Worm (Caenorhabditis elegans) whole organism, late embryonic: ENCODE results near the gene smg-6.
"Not testable (repeated sequence)": the region's sequence is repeated elsewhere in the genome, so short reads cannot be mapped to it uniquely, and the experiment has no call there.

Experiments
- C08G9.2 ChIP-seq: sonication (generic microtip); optimal IDR thresholded peaks from 2 replicates; lab custom pipeline; 2016; ENCODE audit warnings: mild to moderate bottlenecking, missing genetic modification characterization, moderate library complexity, missing compliant biosample characterization
- ceh-18 ChIP-seq: sonication (generic microtip); optimal IDR thresholded peaks from 2 replicates; lab custom pipeline; 2016; ENCODE audit warnings: missing genetic modification characterization, missing compliant biosample characterization
- ceh-2 ChIP-seq: sonication (generic microtip); optimal IDR thresholded peaks from 2 replicates; lab custom pipeline; 2016; ENCODE audit warnings: missing genotype, missing genetic modification characterization, missing compliant biosample characterization
- ceh-45 ChIP-seq: fragments of 200-800 bp; sonication (Bioruptor generic); IDR thresholded peaks from 2 replicates; pipeline ENCODE4 v1.3.6; 2022; ENCODE audit warnings: missing genetic modification reagents, missing genetic modification characterization, missing compliant biosample characterization
- ceh-6 ChIP-seq: fragments of 200-800 bp; sonication (Bioruptor generic); optimal IDR thresholded peaks from 2 replicates; lab custom pipeline; 2018; ENCODE audit warnings: mild to moderate bottlenecking, missing genetic modification characterization, missing compliant biosample characterization
- che-1 ChIP-seq: sonication (generic microtip); optimal IDR thresholded peaks from 2 replicates; lab custom pipeline; 2016; ENCODE audit warnings: mild to moderate bottlenecking, missing genetic modification characterization, missing compliant biosample characterization
- dmd-4 ChIP-seq: sonication (generic microtip); optimal IDR thresholded peaks from 2 replicates; lab custom pipeline; 2016; ENCODE audit warnings: borderline replicate concordance, missing genetic modification characterization, missing compliant biosample characterization
- elt-2 ChIP-seq: sonication (generic microtip); optimal IDR thresholded peaks from 2 replicates; lab custom pipeline; 2016; ENCODE audit warnings: missing genetic modification reagents, missing genetic modification characterization, missing compliant biosample characterization
- elt-4 ChIP-seq: sonication (generic microtip); optimal IDR thresholded peaks from 2 replicates; lab custom pipeline; 2016; ENCODE audit warnings: missing genetic modification characterization, missing compliant biosample characterization
- hlh-13 ChIP-seq: fragments of 200-800 bp; sonication (Bioruptor generic); optimal IDR thresholded peaks from 2 replicates; lab custom pipeline; 2018; ENCODE audit warnings: mild to moderate bottlenecking, missing genetic modification characterization, missing compliant biosample characterization
- hlh-15 ChIP-seq: sonication (generic microtip); optimal IDR thresholded peaks from 2 replicates; lab custom pipeline; 2016; ENCODE audit warnings: missing genetic modification characterization, missing compliant biosample characterization
- lin-11 ChIP-seq: fragments of 200-800 bp; sonication (Bioruptor generic); optimal IDR thresholded peaks from 2 replicates; lab custom pipeline; 2018; ENCODE audit warnings: mild to moderate bottlenecking, missing genetic modification characterization, missing compliant biosample characterization
- nfya-1 ChIP-seq: sonication (generic microtip); optimal IDR thresholded peaks from 2 replicates; lab custom pipeline; 2017; ENCODE audit warnings: missing genetic modification characterization, mild to moderate bottlenecking, missing compliant biosample characterization, antibody characterized with exemption, moderate library complexity
- odd-2 ChIP-seq: sonication (generic microtip); optimal IDR thresholded peaks from 2 replicates; lab custom pipeline; 2017; ENCODE audit warnings: antibody characterized with exemption, mild to moderate bottlenecking, missing genetic modification characterization, missing compliant biosample characterization
- pag-3 ChIP-seq: sonication (generic microtip); optimal IDR thresholded peaks from 2 replicates; lab custom pipeline; 2016; ENCODE audit warnings: missing compliant biosample characterization, missing genetic modification characterization, borderline replicate concordance
- pat-9 ChIP-seq: fragments of 200-800 bp; sonication (Bioruptor generic); optimal IDR thresholded peaks from 2 replicates; lab custom pipeline; 2018; ENCODE audit warnings: mild to moderate bottlenecking, missing genetic modification characterization, moderate library complexity, missing compliant biosample characterization
- pha-2 ChIP-seq: sonication (generic microtip); optimal IDR thresholded peaks from 2 replicates; lab custom pipeline; 2017; ENCODE audit warnings: mild to moderate bottlenecking, missing genetic modification characterization, missing compliant biosample characterization
- rnt-1 ChIP-seq: sonication (generic microtip); optimal IDR thresholded peaks from 2 replicates; lab custom pipeline; 2016; ENCODE audit warnings: missing genetic modification characterization, missing compliant biosample characterization
- sox-2 ChIP-seq: fragments of 200-800 bp; sonication (Bioruptor generic); IDR thresholded peaks from 2 replicates; pipeline ENCODE4 v1.3.6; 2022; ENCODE audit warnings: missing genetic modification reagents, missing genetic modification characterization, missing compliant biosample characterization
- sox-4 ChIP-seq: sonication (generic microtip); optimal IDR thresholded peaks from 2 replicates; lab custom pipeline; 2017; ENCODE audit warnings: mild to moderate bottlenecking, missing genetic modification characterization, inconsistent platforms, missing compliant biosample characterization
- unc-3 ChIP-seq, 2 experiments: fragments of 200-800 bp in 1 of 2; sonication (Bioruptor generic) in 1 of 2; sonication (generic microtip) in 1 of 2; conservative IDR thresholded peaks in 1 of 2; optimal IDR thresholded peaks in 1 of 2; 2 replicates each; pipeline versions ENCODE4 v1.3.6 to Lab custom; 2016 to 2022; ENCODE audit warnings: missing compliant biosample characterization in 2 of 2, missing genetic modification characterization in 2 of 2, missing genetic modification reagents in 1 of 2
- unc-42 ChIP-seq: sonication (generic microtip); optimal IDR thresholded peaks from 2 replicates; lab custom pipeline; 2016; ENCODE audit warnings: missing genotype, missing genetic modification characterization, missing compliant biosample characterization

smg-6 gene

DNA sequence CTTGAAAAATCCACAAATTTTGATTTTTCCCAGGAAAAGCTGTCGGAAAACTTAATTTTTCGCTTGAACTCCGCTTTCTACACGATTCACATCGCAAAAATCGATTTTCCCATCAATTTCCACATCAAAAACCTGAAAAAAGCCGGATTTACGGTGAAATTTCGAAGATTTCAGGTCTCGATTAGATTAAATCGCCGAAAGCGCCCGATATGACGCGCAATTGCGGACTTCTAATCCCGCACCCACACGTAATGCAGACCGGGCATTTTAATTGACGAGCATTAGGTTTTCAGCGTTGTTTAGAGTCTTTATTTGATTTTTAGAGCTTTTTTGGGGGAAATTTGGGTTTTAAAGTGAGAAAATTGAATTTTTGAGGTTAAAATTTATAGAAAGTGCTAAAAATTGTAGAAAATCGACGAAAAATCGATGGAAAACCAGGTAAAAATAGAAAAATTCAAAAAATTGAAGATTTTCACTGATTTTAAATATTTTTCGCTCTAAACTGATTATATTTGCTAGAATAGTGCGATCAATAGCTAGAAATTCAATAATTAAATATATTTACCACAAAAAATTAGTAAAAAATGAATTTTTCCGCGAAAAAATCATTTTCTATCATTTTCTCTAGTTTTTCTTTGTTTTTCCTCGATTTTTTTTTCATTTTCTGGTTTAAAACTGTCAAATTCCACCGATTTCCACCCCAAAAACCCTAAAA, 13.5 kb downstream of the smg-6 start, which contains the start of gene Y54F10AL.1:
TSS of gene Y54F10AL.1 (plus strand) at position 665 of the 715 bp plus-strand sequence.
- no peak for TF ChIP-seq rnt-1 (tag; lab: Kevin White, UChicago)
- TF ChIP-seq unc-42 (tag; lab: Kevin White, UChicago), result peak; percentile 77

ce11 chrIII:2497270-2498201, 23.9 kb downstream of the smg-6 start:
- TF ChIP-seq ceh-45 (GFP tag; lab: Robert Waterston, UW) (peak; percentile 88), unc-3 (GFP tag; conservative IDR thresholded peaks at IDR 0.05; lab: Robert Waterston, UW) (peak; percentile 99), sox-2 (peak; percentile 80)
- not testable (repeated sequence) for TF ChIP-seq unc-3 (tag; optimal IDR thresholded peaks at IDR 0.05; lab: Kevin White, UChicago)

- TF ChIP-seq sox-2, result peak; percentile 71
- peak; percentile 98 for TF ChIP-seq unc-3 (GFP tag; conservative IDR thresholded peaks at IDR 0.05; lab: Robert Waterston, UW)
- not testable (repeated sequence) for TF ChIP-seq unc-3 (tag; optimal IDR thresholded peaks at IDR 0.05; lab: Kevin White, UChicago)
- peak; percentile 91 for TF ChIP-seq ceh-45 (GFP tag; lab: Robert Waterston, UW)
Measured at ce11 chrIII:2499275-2499674, 25.6 kb downstream of the smg-6 start.

- TF ChIP-seq nfya-1 (tag; lab: Kevin White, UChicago) (peak; percentile 14), dmd-4 (no peak), pat-9 (tag; lab: Kevin White, UChicago) (no peak)
Measured at ce11 chrIII:2506463-2506862, 32.8 kb downstream of the smg-6 start.

DNA sequence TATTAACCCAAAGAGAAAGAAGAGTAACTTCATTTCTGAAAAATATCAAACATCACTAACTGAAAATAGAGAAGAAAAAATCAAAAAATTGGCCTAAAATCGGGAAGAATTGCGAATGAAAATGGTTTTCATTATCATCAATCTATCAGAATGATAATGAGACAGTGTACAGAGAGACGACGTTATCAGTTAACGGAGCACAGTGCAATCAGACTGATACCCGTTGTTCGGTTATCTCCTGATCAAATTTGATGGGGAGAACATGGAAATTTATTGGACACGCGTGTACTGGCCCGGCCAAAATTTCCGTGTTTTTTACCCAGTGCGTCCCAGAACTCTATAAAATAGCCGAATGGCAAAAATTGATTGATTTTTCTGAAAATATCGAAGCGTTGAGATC, 34.3 kb downstream of the smg-6 start, which contains the start of gene Y54F10AM.8:
TSS of gene Y54F10AM.8 (minus strand) at position 35 of the 400 bp plus-strand sequence.
- TF ChIP-seq odd-2 (tag; lab: Kevin White, UChicago) (no peak), elt-2 (peak; percentile 99)
- TF ChIP-seq, all 69 proteins: peak for 1

DNA sequence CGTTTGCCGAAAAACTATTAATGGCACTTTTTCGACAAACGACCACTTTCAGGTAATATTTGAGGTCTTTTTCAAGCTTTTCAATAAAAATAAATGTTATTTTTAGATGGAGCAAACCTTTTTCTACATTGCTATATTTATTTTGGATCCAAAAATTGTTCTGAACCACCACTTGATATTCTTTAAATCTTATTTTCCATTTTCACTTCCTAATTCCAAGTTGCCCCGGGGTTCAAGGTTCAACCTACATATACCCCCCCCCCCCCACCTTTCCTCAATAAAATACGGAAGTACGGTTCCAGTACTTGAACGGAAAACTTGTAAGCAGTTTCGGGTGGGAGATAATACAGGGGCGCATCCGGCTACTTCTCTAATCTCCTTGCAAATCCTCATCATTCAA, 34.9 kb downstream of the smg-6 start, which contains the start of gene Y54F10AM.6:
TSS of gene Y54F10AM.6 (plus strand) at position 301 of the 400 bp plus-strand sequence.
- TF ChIP-seq che-1 (tag; lab: Kevin White, UChicago) (no peak), hlh-15 (tag; lab: Kevin White, UChicago) (no peak), elt-4 (tag; lab: Kevin White, UChicago) (no peak), ceh-2 (tag; lab: Kevin White, UChicago) (no peak), sox-4 (tag; lab: Kevin White, UChicago) (no peak)

- TF ChIP-seq pha-2 (tag; lab: Kevin White, UChicago), result no peak
- no peak for TF ChIP-seq lin-11 (tag; lab: Kevin White, UChicago)
- TF ChIP-seq nfya-1 (tag; lab: Kevin White, UChicago), result no peak
- no peak for TF ChIP-seq hlh-13 (GFP tag; lab: Kevin White, UChicago)
- no peak for TF ChIP-seq ceh-18 (tag; lab: Kevin White, UChicago)
- no peak for TF ChIP-seq sox-4 (tag; lab: Kevin White, UChicago)
- TF ChIP-seq C08G9.2 (tag; lab: Kevin White, UChicago), result no peak
- TF ChIP-seq pag-3 (tag; lab: Kevin White, UChicago), result no peak
- TF ChIP-seq ceh-6 (GFP tag; lab: Kevin White, UChicago), result no peak
Measured at ce11 chrIII:2515461-2515860, 41.8 kb downstream of the smg-6 start.
